Fruit fly (Drosophila melanogaster) whole organism, adult: ENCODE results near the gene mRpL21.

ENCODE experiments used
- CG11617 ChIP-seq: fragments of 200-800 bp; sonication (Bioruptor generic); optimal IDR thresholded peaks from 2 replicates; lab custom pipeline; 2017; ENCODE audit warnings: mild to moderate bottlenecking, missing biosample characterization, missing genetic modification reagents, missing genetic modification characterization
- CG12768 ChIP-seq: fragments of 200-800 bp; sonication (Bioruptor generic); optimal IDR thresholded peaks from 2 replicates; lab custom pipeline; 2017; ENCODE audit warnings: missing biosample characterization, missing genetic modification characterization, mild to moderate bottlenecking, moderate library complexity, missing genetic modification reagents
- CG14711 ChIP-seq: fragments of 200-800 bp; sonication (Bioruptor generic); optimal IDR thresholded peaks from 2 replicates; lab custom pipeline; 2018; ENCODE audit warnings: missing biosample characterization, mild to moderate bottlenecking, missing genetic modification characterization, moderate library complexity
- CG1620 ChIP-seq: fragments of 200-800 bp; sonication (Bioruptor generic); optimal IDR thresholded peaks from 2 replicates; lab custom pipeline; 2016; ENCODE audit warnings: missing biosample characterization, missing genetic modification characterization
- CG33017 ChIP-seq: fragments of 200-800 bp; sonication (Bioruptor generic); optimal IDR thresholded peaks from 2 replicates; lab custom pipeline; 2018; ENCODE audit warnings: missing biosample characterization, mild to moderate bottlenecking, missing genetic modification characterization, moderate library complexity
- CG5204 ChIP-seq: fragments of 200-800 bp; sonication (Bioruptor generic); optimal IDR thresholded peaks from 2 replicates; lab custom pipeline; 2016; ENCODE audit warnings: missing biosample characterization, missing genetic modification characterization
- CG7045 ChIP-seq: fragments of 200-800 bp; sonication (Bioruptor generic); optimal IDR thresholded peaks from 2 replicates; lab custom pipeline; 2017; ENCODE audit warnings: missing biosample characterization, mild to moderate bottlenecking, missing genetic modification characterization
- CG7101 ChIP-seq: fragments of 200-800 bp; sonication (Bioruptor generic); optimal IDR thresholded peaks from 2 replicates; lab custom pipeline; 2018; ENCODE audit warnings: missing biosample characterization, mild to moderate bottlenecking, missing genetic modification characterization, moderate library complexity
- Clk ChIP-seq: fragments of 200-800 bp; sonication (Bioruptor generic); optimal IDR thresholded peaks from 2 replicates; lab custom pipeline; 2017; ENCODE audit warnings: missing biosample characterization, missing genetic modification characterization
- Crg-1 ChIP-seq: fragments of 200-800 bp; sonication (Bioruptor generic); optimal IDR thresholded peaks from 2 replicates; lab custom pipeline; 2016; ENCODE audit warnings: missing biosample characterization, missing genetic modification characterization
- Hr96 ChIP-seq: fragments of 200-800 bp; sonication (Bioruptor generic); optimal IDR thresholded peaks from 2 replicates; lab custom pipeline; 2016; ENCODE audit warnings: missing biosample characterization, missing genetic modification characterization
- Mnt ChIP-seq: fragments of 200-800 bp; sonication (Bioruptor generic); optimal IDR thresholded peaks from 2 replicates; lab custom pipeline; 2016; ENCODE audit warnings: missing biosample characterization, mild to moderate bottlenecking, missing genetic modification characterization
- bab1 ChIP-seq: fragments of 200-800 bp; sonication (Bioruptor generic); optimal IDR thresholded peaks from 3 replicates; lab custom pipeline; 2019; ENCODE audit warnings: missing biosample characterization, mild to moderate bottlenecking, missing genetic modification characterization, moderate library complexity
- cic ChIP-seq: fragments of 200-800 bp; sonication (Bioruptor generic); optimal IDR thresholded peaks from 2 replicates; lab custom pipeline; 2017; ENCODE audit warnings: missing biosample characterization, mild to moderate bottlenecking, missing genetic modification characterization, moderate library complexity
- cnc ChIP-seq, 2 experiments: fragments of >200 bp; optimal IDR thresholded peaks; 2 replicates each; lab custom pipeline; 2017
- kay ChIP-seq: fragments of 200-800 bp; sonication (Bioruptor generic); peaks from one replicate; lab custom pipeline; 2016; ENCODE audit warnings: missing biosample characterization, missing genetic modification characterization, borderline replicate concordance
- ovo ChIP-seq: fragments of 200-800 bp; sonication (Bioruptor generic); optimal IDR thresholded peaks from 2 replicates; lab custom pipeline; 2016; ENCODE audit warnings: missing biosample characterization, missing genetic modification characterization
- pad ChIP-seq: fragments of 200-800 bp; sonication (Bioruptor generic); optimal IDR thresholded peaks from 3 replicates; lab custom pipeline; 2017; ENCODE audit warnings: missing biosample characterization, missing genetic modification characterization, mild to moderate bottlenecking, moderate library complexity, missing genetic modification reagents
- tj ChIP-seq: fragments of 200-800 bp; sonication (Bioruptor generic); optimal IDR thresholded peaks from 3 replicates; lab custom pipeline; 2017; ENCODE audit warnings: missing biosample characterization, mild to moderate bottlenecking, missing genetic modification characterization, moderate library complexity
- toe ChIP-seq: fragments of 200-800 bp; sonication (Bioruptor generic); optimal IDR thresholded peaks from 2 replicates; lab custom pipeline; 2016; ENCODE audit warnings: missing biosample characterization, missing genetic modification characterization

The mRpL21 gene

DNA sequence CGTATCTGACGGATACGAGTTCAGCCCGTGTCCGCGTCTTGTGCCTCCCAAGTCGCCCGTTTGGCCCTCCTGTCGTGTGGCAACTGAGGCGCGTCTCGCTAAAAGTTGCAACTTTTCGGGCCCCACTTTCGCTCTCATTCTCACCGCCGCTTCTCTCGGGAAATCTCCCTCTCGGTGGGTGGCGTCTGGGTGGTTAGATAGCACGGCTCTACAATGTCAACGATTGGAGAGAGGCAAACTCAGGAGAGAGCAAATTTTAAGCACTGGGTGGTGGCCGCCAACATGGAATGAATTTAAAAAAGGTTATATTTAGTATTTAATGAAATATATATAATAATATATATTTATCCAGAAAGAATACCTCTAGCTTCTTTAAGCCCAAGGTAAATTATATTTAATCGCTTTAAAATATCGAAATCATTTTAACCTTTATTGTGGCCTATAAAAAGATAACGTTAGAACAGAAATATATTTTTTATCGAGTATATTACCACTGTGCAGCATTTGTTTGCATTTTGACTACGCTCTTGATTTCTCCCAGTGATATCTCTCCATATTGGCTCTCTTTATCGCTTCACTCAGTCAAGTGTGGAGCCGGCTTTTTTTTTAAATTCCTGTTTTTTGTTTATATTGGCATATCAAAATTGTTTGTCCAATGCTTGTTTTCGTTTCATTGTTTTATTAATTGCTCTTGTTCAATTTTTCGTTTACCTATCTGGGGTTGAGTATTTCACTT lies 37.7 kb upstream of the mRpL21 start, which contains the start of gene Gbs-76A:
Gene Gbs-76A, minus strand, starts transcription at position 327 of the 736 bp plus-strand sequence.
- peak; percentile 33 for TF ChIP-seq tj (GFP tag; lab: Kevin White, UChicago)
- TF ChIP-seq Clk (GFP tag; lab: Kevin White, UChicago) = no peak
- no peak for TF ChIP-seq CG1620 (GFP tag; lab: Kevin White, UChicago)
- TF ChIP-seq Mnt = no peak
- no peak for TF ChIP-seq CG5204 (GFP tag; lab: Kevin White, UChicago)
- TF ChIP-seq CG33017 = peak; percentile 89
- peak; percentile 68 for TF ChIP-seq pad (GFP tag; lab: Kevin White, UChicago)
- no peak for TF ChIP-seq Hr96 (GFP tag; lab: Kevin White, UChicago)
- TF ChIP-seq CG11617 (GFP tag; lab: Kevin White, UChicago) = peak; percentile 79
- peak; percentile 80 for TF ChIP-seq CG7045
- peak; percentile 64 for TF ChIP-seq CG14711
- peak; percentile 63 for TF ChIP-seq CG12768 (GFP tag; lab: Kevin White, UChicago)
- TF ChIP-seq cic (GFP tag; lab: Kevin White, UChicago) = no peak
- no peak for TF ChIP-seq toe (GFP tag; lab: Kevin White, UChicago)
- TF ChIP-seq kay (GFP tag; lab: Kevin White, UChicago) = peak; percentile 81
- TF ChIP-seq cnc (optimal IDR thresholded peaks at IDR 0.05; lab: Kevin White, UChicago) = no peak
- TF ChIP-seq ovo = peak; percentile 39
- peak; percentile 40 for TF ChIP-seq bab1 (GFP tag; lab: Kevin White, UChicago)
- TF ChIP-seq CG7101 (tag; lab: Kevin White, UChicago) = peak; percentile 79
- no peak for TF ChIP-seq Crg-1

dm6 chr3L:19291465-19292413 lies 36.9 kb upstream of the mRpL21 start:
- TF ChIP-seq cic (GFP tag; lab: Kevin White, UChicago) (no peak), CG7101 (tag; lab: Kevin White, UChicago) (no peak), CG14711 (no peak)

DNA sequence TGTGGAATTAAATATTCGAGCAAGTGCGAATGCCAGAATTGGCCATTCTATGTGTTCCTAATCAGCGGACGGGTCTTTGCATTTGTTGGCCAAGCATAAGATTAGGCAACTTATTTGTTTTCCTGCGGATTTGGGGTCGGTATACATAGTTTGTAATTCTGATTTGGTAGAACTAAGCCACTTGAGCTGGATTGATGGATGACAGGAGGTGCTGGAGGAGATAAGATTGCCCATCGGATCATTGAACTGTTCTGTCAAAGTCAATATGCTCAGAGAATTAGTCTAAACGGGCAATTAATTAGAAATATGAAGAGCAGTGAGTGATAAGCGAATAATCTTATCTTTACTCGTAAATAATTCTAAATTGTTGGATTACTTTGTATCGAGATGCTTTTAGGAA lies 34.5 kb upstream of the mRpL21 start:
- TF ChIP-seq Mnt (no peak), pad (GFP tag; lab: Kevin White, UChicago) (no peak), CG5204 (GFP tag; lab: Kevin White, UChicago) (no peak), CG11617 (GFP tag; lab: Kevin White, UChicago) (no peak), cnc (optimal IDR thresholded peaks at IDR 0.05; lab: Kevin White, UChicago) (no peak), CG12768 (GFP tag; lab: Kevin White, UChicago) (no peak), toe (GFP tag; lab: Kevin White, UChicago) (no peak), CG7101 (tag; lab: Kevin White, UChicago) (no peak), cic (GFP tag; lab: Kevin White, UChicago) (no peak), bab1 (GFP tag; lab: Kevin White, UChicago) (no peak), tj (GFP tag; lab: Kevin White, UChicago) (no peak), ovo (no peak), CG14711 (no peak), Hr96 (GFP tag; lab: Kevin White, UChicago) (no peak), CG1620 (GFP tag; lab: Kevin White, UChicago) (no peak), Crg-1 (no peak), kay (GFP tag; lab: Kevin White, UChicago) (no peak), Clk (GFP tag; lab: Kevin White, UChicago) (no peak)

DNA sequence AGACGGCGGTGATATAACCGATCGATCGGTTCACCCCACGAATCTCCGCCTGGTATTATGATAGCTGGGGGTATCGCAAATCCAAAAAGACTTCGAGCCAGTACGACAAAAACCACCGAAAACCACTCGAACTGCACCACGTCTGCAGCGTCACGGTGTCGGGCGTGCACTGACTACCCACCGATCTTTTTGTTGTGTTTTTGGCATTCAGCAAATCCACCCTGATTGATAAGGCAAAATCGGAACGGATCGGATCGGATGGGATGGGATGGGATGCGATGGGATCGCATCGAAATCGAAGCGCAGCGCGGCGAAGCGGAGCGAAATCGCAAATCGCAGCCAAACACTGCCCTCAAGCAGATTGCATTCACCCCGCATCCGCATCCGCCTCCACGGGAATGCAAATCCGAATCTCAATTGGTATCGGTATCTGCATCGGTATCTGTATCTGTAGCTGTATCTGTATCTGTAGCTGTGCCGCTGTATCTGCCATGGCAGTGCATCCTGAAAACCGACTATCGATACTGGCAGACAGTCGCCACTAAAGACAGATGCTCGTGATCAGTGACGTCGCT lies 33.6 kb upstream of the mRpL21 start:
- TF ChIP-seq pad (GFP tag; lab: Kevin White, UChicago) = no peak
- no peak for TF ChIP-seq tj (GFP tag; lab: Kevin White, UChicago)
- TF ChIP-seq cic (GFP tag; lab: Kevin White, UChicago) = no peak
- TF ChIP-seq Clk (GFP tag; lab: Kevin White, UChicago) = no peak
- peak; percentile 52 for TF ChIP-seq Mnt
- no peak for TF ChIP-seq CG33017
- TF ChIP-seq CG5204 (GFP tag; lab: Kevin White, UChicago) = no peak
- no peak for TF ChIP-seq bab1 (GFP tag; lab: Kevin White, UChicago)
- TF ChIP-seq CG11617 (GFP tag; lab: Kevin White, UChicago) = peak; percentile 39
- TF ChIP-seq CG12768 (GFP tag; lab: Kevin White, UChicago) = no peak
- TF ChIP-seq CG1620 (GFP tag; lab: Kevin White, UChicago) = no peak
- TF ChIP-seq Crg-1 = no peak
- TF ChIP-seq Hr96 (GFP tag; lab: Kevin White, UChicago) = no peak
- no peak for TF ChIP-seq cnc (optimal IDR thresholded peaks at IDR 0.05; lab: Kevin White, UChicago)

DNA sequence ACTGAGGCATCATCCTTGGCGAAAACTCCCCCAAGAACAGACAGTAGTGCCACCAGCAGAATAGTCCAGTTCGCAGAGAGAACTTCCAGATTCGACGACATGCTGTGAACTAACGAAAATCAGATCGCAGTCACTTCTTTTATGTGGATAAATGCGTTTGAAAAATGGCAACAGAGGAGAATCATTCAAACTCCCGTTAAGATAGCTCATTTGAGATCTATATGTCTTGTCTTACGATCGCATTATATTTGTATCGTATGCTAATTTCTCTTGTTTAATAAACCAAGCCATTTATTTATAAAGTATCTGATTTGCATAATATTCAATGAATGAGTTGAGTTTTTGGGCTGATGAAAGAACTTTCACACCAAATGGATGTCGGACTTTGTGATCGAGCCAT lies 25.8 kb upstream of the mRpL21 start, which contains the start of gene CG14089:
Gene CG14089, minus strand, starts transcription at position 101 of the 400 bp plus-strand sequence.
- TF ChIP-seq pad (GFP tag; lab: Kevin White, UChicago) (no peak), CG12768 (GFP tag; lab: Kevin White, UChicago) (no peak), CG33017 (no peak), ovo (no peak), CG1620 (GFP tag; lab: Kevin White, UChicago) (no peak), cnc (optimal IDR thresholded peaks at IDR 0.05; lab: Kevin White, UChicago) (no peak), kay (GFP tag; lab: Kevin White, UChicago) (no peak), toe (GFP tag; lab: Kevin White, UChicago) (no peak), Hr96 (GFP tag; lab: Kevin White, UChicago) (no peak), tj (GFP tag; lab: Kevin White, UChicago) (no peak), Mnt (no peak), CG14711 (no peak), Crg-1 (no peak), CG7101 (tag; lab: Kevin White, UChicago) (no peak), cic (GFP tag; lab: Kevin White, UChicago) (no peak), Clk (GFP tag; lab: Kevin White, UChicago) (no peak)
